Fruit fly (Drosophila melanogaster): ENCODE results near the gene lectin-22C.

DNA sequence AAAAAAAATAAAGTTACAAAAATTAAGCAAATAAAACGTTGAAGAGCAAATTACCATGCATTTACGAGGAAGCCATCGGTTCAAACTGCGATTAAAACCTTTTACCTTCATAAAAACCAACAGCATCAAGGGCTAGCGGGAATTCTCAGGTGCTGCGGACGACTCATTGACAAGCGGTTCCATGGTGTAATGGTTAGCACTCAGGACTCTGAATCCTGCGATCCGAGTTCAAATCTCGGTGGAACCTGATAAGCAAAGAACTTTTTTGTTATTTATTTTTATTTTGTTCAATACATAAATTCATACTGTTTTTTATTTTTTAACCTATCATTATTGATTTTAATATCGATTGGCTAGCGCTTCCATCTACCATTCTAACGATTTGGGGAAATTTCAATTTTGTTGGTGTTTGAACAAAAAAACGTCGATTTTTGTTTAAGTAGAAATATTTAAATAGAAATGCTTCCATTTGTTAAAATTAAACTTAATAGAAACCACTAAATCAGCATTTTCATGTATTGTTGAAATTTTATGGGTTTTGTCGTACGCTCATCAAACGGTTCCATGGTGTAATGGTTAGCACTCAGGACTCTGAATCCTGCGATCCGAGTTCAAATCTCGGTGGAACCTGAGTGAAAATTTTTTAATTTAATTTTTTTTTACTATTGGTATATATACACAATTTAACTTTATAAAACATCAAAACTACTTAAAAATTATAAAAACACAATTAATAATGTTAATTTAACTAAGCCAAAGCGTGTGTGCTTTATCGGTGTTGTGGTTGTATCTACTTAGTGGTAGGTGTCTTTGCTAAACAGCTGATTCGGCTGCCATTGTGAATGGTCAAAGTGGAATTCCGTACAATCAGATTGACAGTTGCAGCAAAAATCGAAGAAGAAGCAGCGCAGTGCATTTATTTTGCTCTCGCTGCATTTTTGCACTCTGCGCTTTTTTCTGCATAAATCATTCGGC lies 27.8 kb downstream of the lectin-22C start, which contains the start of gene CG4238:
- TF ChIP-seq CG17568 (GFP tag; optimal IDR thresholded peaks at IDR 0.05) (no peak), Sry-δ (GFP tag; optimal IDR thresholded peaks at IDR 0.05) (no peak), tx (GFP tag; optimal IDR thresholded peaks at IDR 0.05) (no peak), CG9437 (GFP tag; optimal IDR thresholded peaks at IDR 0.05) (no peak)
